Worm (Caenorhabditis elegans) whole organism, L4 larva: ENCODE results near the gene vdac-1.

Experiments
- F37D6.2 ChIP-seq: sonication (generic microtip); optimal IDR thresholded peaks from 2 replicates; lab custom pipeline; 2016; ENCODE audit warnings: mild to moderate bottlenecking, missing genetic modification characterization, missing compliant biosample characterization
- F49E8.2 ChIP-seq: sonication (generic microtip); optimal IDR thresholded peaks from 2 replicates; lab custom pipeline; 2016; ENCODE audit warnings: missing compliant biosample characterization, mild to moderate bottlenecking, missing genetic modification characterization, borderline replicate concordance
- T20F7.1 ChIP-seq: fragments of 200-800 bp; sonication (Bioruptor generic); optimal IDR thresholded peaks from 2 replicates; lab custom pipeline; 2018; ENCODE audit warnings: mild to moderate bottlenecking, missing genetic modification characterization, missing compliant biosample characterization
- T26A8.4 ChIP-seq: fragments of 200-800 bp; sonication (Bioruptor generic); IDR thresholded peaks from 2 replicates; pipeline ENCODE4 v1.3.6; 2022; ENCODE audit warnings: missing genetic modification characterization, missing compliant biosample characterization
- Y105C5A.15 ChIP-seq: fragments of 200-800 bp; sonication (Bioruptor generic); IDR thresholded peaks from 2 replicates; pipeline ENCODE4 v1.3.6; 2022; ENCODE audit warnings: missing genetic modification characterization, missing compliant biosample characterization
- Y5F2A.4 ChIP-seq: fragments of 200-800 bp; sonication (Bioruptor generic); optimal IDR thresholded peaks from 2 replicates; lab custom pipeline; 2018; ENCODE audit warnings: mild to moderate bottlenecking, missing genetic modification characterization, missing compliant biosample characterization
- ZK337.2 ChIP-seq: fragments of 200-800 bp; sonication (Bioruptor generic); IDR thresholded peaks from 2 replicates; pipeline ENCODE4 v1.3.6; 2022; ENCODE audit warnings: missing genetic modification reagents, missing genetic modification characterization, missing compliant biosample characterization
- ZK546.5 ChIP-seq, 2 experiments: sonication (generic microtip); optimal IDR thresholded peaks; 2 replicates each; lab custom pipeline; 2017; ENCODE audit warnings: missing biosample characterization in 2 of 2, missing genetic modification characterization in 2 of 2
- aha-1 ChIP-seq: fragments of 150-350 bp; peaks from one replicate; lab custom pipeline; 2014; ENCODE audit warnings: missing biosample characterization, missing genetic modification characterization
- aly-2 ChIP-seq: sonication (generic microtip); optimal IDR thresholded peaks from 2 replicates; lab custom pipeline; 2018; ENCODE audit warnings: missing biosample characterization, missing genetic modification characterization
- ama-1 ChIP-seq: fragments of 150-350 bp; optimal IDR thresholded peaks from 2 replicates; lab custom pipeline; 2014; ENCODE audit warnings: inconsistent platforms, mixed read lengths
- attf-4 ChIP-seq: sonication (generic microtip); optimal IDR thresholded peaks from 3 replicates; lab custom pipeline; 2017; ENCODE audit warnings: missing biosample characterization, missing genetic modification characterization
- ceh-28 ChIP-seq: fragments of 150-350 bp; optimal IDR thresholded peaks from 2 replicates; lab custom pipeline; 2014; ENCODE audit warnings: missing biosample characterization, missing genetic modification reagents, missing genetic modification characterization
- ceh-32 ChIP-seq: sonication (generic microtip); optimal IDR thresholded peaks from 2 replicates; lab custom pipeline; 2016; ENCODE audit warnings: mild to moderate bottlenecking, missing genetic modification characterization, missing compliant biosample characterization; ENCODE audit not compliant: poor library complexity
- ceh-44 ChIP-seq: fragments of 200-800 bp; sonication (Bioruptor generic); IDR thresholded peaks from 2 replicates; pipeline ENCODE4 v1.3.6; 2022; ENCODE audit warnings: missing genetic modification reagents, missing genetic modification characterization, missing compliant biosample characterization
- daf-19 ChIP-seq: fragments of 200-800 bp; sonication (Bioruptor generic); conservative IDR thresholded peaks from 2 replicates; pipeline ENCODE4 v1.3.6; 2022; ENCODE audit warnings: missing genetic modification characterization, missing compliant biosample characterization
- daf-8 ChIP-seq: fragments of 200-800 bp; sonication (Bioruptor generic); IDR thresholded peaks from 2 replicates; pipeline ENCODE4 v1.3.6; 2022; ENCODE audit warnings: missing genetic modification characterization, missing compliant biosample characterization
- dpl-1 ChIP-seq: fragments of 150-350 bp; optimal IDR thresholded peaks from 2 replicates; lab custom pipeline; 2014; ENCODE audit warnings: missing biosample characterization, missing genetic modification reagents, missing genetic modification characterization
- duxl-1 ChIP-seq: sonication (generic microtip); optimal IDR thresholded peaks from 2 replicates; lab custom pipeline; 2016; ENCODE audit warnings: mild to moderate bottlenecking, missing genetic modification characterization, moderate library complexity, missing compliant biosample characterization; ENCODE audit not compliant: poor library complexity
- egl-27 ChIP-seq: sonication (generic microtip); optimal IDR thresholded peaks from 3 replicates; lab custom pipeline; 2017; ENCODE audit warnings: missing biosample characterization, missing genetic modification reagents, missing genetic modification characterization
- fkh-10 ChIP-seq: fragments of 150-350 bp; optimal IDR thresholded peaks from 2 replicates; lab custom pipeline; 2014; ENCODE audit warnings: missing biosample characterization, missing genetic modification reagents, missing genetic modification characterization
- hlh-11 ChIP-seq: fragments of 200-800 bp; sonication (Bioruptor generic); optimal IDR thresholded peaks from 2 replicates; lab custom pipeline; 2018; ENCODE audit warnings: mild to moderate bottlenecking, missing genetic modification characterization, missing compliant biosample characterization
- hmg-1.1 ChIP-seq: fragments of 200-800 bp; sonication (Bioruptor generic); IDR thresholded peaks from 2 replicates; pipeline ENCODE4 v1.3.6; 2022; ENCODE audit warnings: missing genetic modification reagents, missing genetic modification characterization, missing compliant biosample characterization
- lim-7 ChIP-seq: fragments of 200-800 bp; sonication (Bioruptor generic); IDR thresholded peaks from 2 replicates; pipeline ENCODE4 v1.3.6; 2022; ENCODE audit warnings: missing genetic modification characterization, missing compliant biosample characterization
- lin-29 ChIP-seq: fragments of 200-800 bp; sonication (Bioruptor generic); IDR thresholded peaks from 2 replicates; pipeline ENCODE4 v1.3.6; 2022; ENCODE audit warnings: missing genetic modification reagents, missing genetic modification characterization, missing compliant biosample characterization
- lin-38 ChIP-seq: fragments of 200-800 bp; sonication (Bioruptor generic); IDR thresholded peaks from 2 replicates; pipeline ENCODE4 v1.3.6; 2022; ENCODE audit warnings: missing genetic modification reagents, missing genetic modification characterization, missing compliant biosample characterization
- lin-39 ChIP-seq: fragments of 150-350 bp; optimal IDR thresholded peaks from 2 replicates; lab custom pipeline; 2014; ENCODE audit warnings: missing biosample characterization, missing genetic modification reagents, missing genetic modification characterization
- lir-3 ChIP-seq: sonication (generic microtip); optimal IDR thresholded peaks from 2 replicates; lab custom pipeline; 2016; ENCODE audit warnings: mild to moderate bottlenecking, missing genetic modification characterization, missing compliant biosample characterization
- madf-9 ChIP-seq: fragments of 200-800 bp; sonication (Bioruptor generic); conservative IDR thresholded peaks from 2 replicates; pipeline ENCODE4 v1.3.6; 2022; ENCODE audit warnings: missing genetic modification reagents, missing genetic modification characterization, missing compliant biosample characterization
- mes-2 ChIP-seq: sonication (generic microtip); optimal IDR thresholded peaks from 2 replicates; lab custom pipeline; 2016; ENCODE audit warnings: missing genotype, mild to moderate bottlenecking, missing genetic modification characterization, missing compliant biosample characterization; ENCODE audit not compliant: poor library complexity, severe bottlenecking
- mxl-3 ChIP-seq: fragments of 200-800 bp; sonication (Bioruptor generic); optimal IDR thresholded peaks from 2 replicates; lab custom pipeline; 2018; ENCODE audit warnings: mild to moderate bottlenecking, missing genetic modification characterization, missing compliant biosample characterization
- nhr-111 ChIP-seq: fragments of 200-800 bp; sonication (Bioruptor generic); optimal IDR thresholded peaks from 2 replicates; lab custom pipeline; 2018; ENCODE audit warnings: mild to moderate bottlenecking, missing genetic modification characterization, missing compliant biosample characterization
- nhr-6 ChIP-seq: fragments of 150-350 bp; optimal IDR thresholded peaks from 2 replicates; lab custom pipeline; 2014; ENCODE audit warnings: missing biosample characterization, missing genetic modification characterization
- nhr-76 ChIP-seq: fragments of 150-350 bp; optimal IDR thresholded peaks from 2 replicates; lab custom pipeline; 2014; ENCODE audit warnings: missing biosample characterization, missing genetic modification characterization
- nhr-77 ChIP-seq: fragments of 150-350 bp; optimal IDR thresholded peaks from 2 replicates; lab custom pipeline; 2014; ENCODE audit warnings: missing biosample characterization, missing genetic modification characterization
- pqm-1 ChIP-seq: sonication (generic microtip); optimal IDR thresholded peaks from 2 replicates; lab custom pipeline; 2017; ENCODE audit warnings: missing biosample characterization, missing genetic modification characterization
- snpc-1.2 ChIP-seq: fragments of 200-800 bp; sonication (Bioruptor generic); IDR thresholded peaks from 2 replicates; pipeline ENCODE4 v1.3.6; 2022; ENCODE audit warnings: missing genetic modification reagents, missing genetic modification characterization, missing compliant biosample characterization
- snpc-4 ChIP-seq: fragments of 150-350 bp; optimal IDR thresholded peaks from 2 replicates; lab custom pipeline; 2014; ENCODE audit warnings: missing biosample characterization, missing genetic modification characterization
- spr-3 ChIP-seq: fragments of 200-800 bp; sonication (Bioruptor generic); optimal IDR thresholded peaks from 2 replicates; lab custom pipeline; 2018; ENCODE audit warnings: mild to moderate bottlenecking, missing genetic modification characterization, missing compliant biosample characterization
- unc-39 ChIP-seq: sonication (generic microtip); optimal IDR thresholded peaks from 2 replicates; lab custom pipeline; 2017; ENCODE audit warnings: missing biosample characterization, missing genetic modification characterization
- unc-62 ChIP-seq, 3 experiments: fragments of 150-350 bp in 1 of 3; sonication (generic microtip); optimal IDR thresholded peaks in 2 of 3; peaks in 1 of 3; 1 replicate in 1 of 3; 2 replicates in 2 of 3; lab custom pipeline; 2014 to 2017; ENCODE audit warnings: missing biosample characterization in 3 of 3, missing genetic modification characterization in 3 of 3, missing genetic modification reagents in 3 of 3, missing genotype in 1 of 3
- vab-7 ChIP-seq: fragments of 200-800 bp; sonication (Bioruptor generic); IDR thresholded peaks from 2 replicates; pipeline ENCODE4 v1.3.6; 2022; ENCODE audit warnings: missing genetic modification reagents, missing genetic modification characterization, missing compliant biosample characterization
- zfp-3 ChIP-seq: fragments of 200-800 bp; sonication (Bioruptor generic); conservative IDR thresholded peaks from 2 replicates; pipeline ENCODE4 v1.3.6; 2022; ENCODE audit warnings: missing genetic modification reagents, missing genetic modification characterization, missing compliant biosample characterization
- ztf-11 ChIP-seq: fragments of 150-350 bp; optimal IDR thresholded peaks from 2 replicates; lab custom pipeline; 2014; ENCODE audit warnings: missing biosample characterization, missing genetic modification characterization

Gene vdac-1

DNA sequence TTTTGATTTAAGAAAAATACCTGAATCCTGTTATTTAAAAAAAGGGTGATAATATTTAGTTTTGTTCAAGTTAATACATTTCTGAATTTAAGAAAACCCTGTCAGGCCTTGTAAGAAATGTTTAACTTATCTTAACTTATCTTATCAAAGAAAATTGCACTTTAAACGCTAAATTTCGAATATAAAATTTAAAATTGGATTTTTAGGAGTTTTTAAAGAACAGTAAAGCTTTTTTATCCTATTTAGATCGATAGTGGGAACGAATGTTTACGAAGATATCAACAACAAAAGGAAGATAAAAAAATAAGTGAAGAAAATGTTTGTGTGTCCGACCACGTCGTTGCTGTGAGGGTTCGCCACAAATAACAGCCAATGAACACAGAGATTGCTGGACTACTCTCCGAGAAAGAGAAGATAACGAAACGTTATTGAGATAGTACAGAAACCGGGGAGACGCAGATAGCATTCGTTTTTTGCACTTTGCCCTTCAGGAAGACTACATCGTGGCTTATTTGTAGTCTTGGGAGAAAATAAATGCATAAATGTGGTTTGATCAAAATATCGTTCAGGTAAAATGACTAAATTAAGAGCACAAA is 45.4 kb upstream of the vdac-1 start, which contains the start of gene dif-1 (continued):
- TF ChIP-seq snpc-4 (tag; lab: Kevin White, UChicago), result no peak
- no peak for TF ChIP-seq ceh-28
- no peak for TF ChIP-seq duxl-1 (tag; lab: Kevin White, UChicago)
- peak; percentile 45 for TF ChIP-seq ama-1
- no peak for TF ChIP-seq F49E8.2 (tag; lab: Kevin White, UChicago)
- no peak for TF ChIP-seq unc-39 (tag; lab: Kevin White, UChicago)
- TF ChIP-seq lin-29 (GFP tag; lab: Robert Waterston, UW), result no peak
- no peak for TF ChIP-seq fkh-10 (GFP tag; lab: Kevin White, UChicago)
- TF ChIP-seq snpc-1.2 (GFP tag; lab: Robert Waterston, UW), result no peak
- TF ChIP-seq hlh-11 (tag; lab: Kevin White, UChicago), result peak; percentile 73
- no peak for TF ChIP-seq ztf-11
- peak; percentile 58 for TF ChIP-seq pqm-1 (tag; lab: Kevin White, UChicago)
- no peak for TF ChIP-seq nhr-6 (tag; lab: Kevin White, UChicago)
- TF ChIP-seq daf-19 (GFP tag; lab: Robert Waterston, UW), result no peak
- no peak for TF ChIP-seq madf-9 (GFP tag; lab: Robert Waterston, UW)
- no peak for TF ChIP-seq Y105C5A.15 (GFP tag; lab: Robert Waterston, UW)
- no peak for TF ChIP-seq aha-1 (tag; lab: Kevin White, UChicago)
- TF ChIP-seq ZK546.5 (tag; optimal IDR thresholded peaks at IDR 0.05; lab: Kevin White, UChicago), result no peak
- TF ChIP-seq mxl-3 (GFP tag; lab: Kevin White, UChicago), result peak; percentile 44
- TF ChIP-seq ceh-32 (tag; lab: Kevin White, UChicago), result no peak
- TF ChIP-seq daf-8 (GFP tag; lab: Robert Waterston, UW), result no peak
- no peak for TF ChIP-seq spr-3 (GFP tag; lab: Kevin White, UChicago)
- no peak for TF ChIP-seq dpl-1 (GFP tag; lab: Kevin White, UChicago)
- TF ChIP-seq hmg-1.1 (GFP tag; lab: Robert Waterston, UW), result no peak
- TF ChIP-seq aly-2 (tag; lab: Kevin White, UChicago), result no peak
- no peak for TF ChIP-seq nhr-111 (GFP tag; lab: Kevin White, UChicago)
- no peak for TF ChIP-seq lir-3 (tag; lab: Kevin White, UChicago)
- TF ChIP-seq lin-38 (GFP tag; lab: Robert Waterston, UW), result peak; percentile 48
- TF ChIP-seq zfp-3 (GFP tag; lab: Robert Waterston, UW), result no peak
- TF ChIP-seq nhr-76, result no peak
- TF ChIP-seq F37D6.2, result no peak
- TF ChIP-seq ZK337.2 (GFP tag; lab: Robert Waterston, UW), result no peak
- TF ChIP-seq lim-7 (GFP tag; lab: Robert Waterston, UW), result no peak

DNA sequence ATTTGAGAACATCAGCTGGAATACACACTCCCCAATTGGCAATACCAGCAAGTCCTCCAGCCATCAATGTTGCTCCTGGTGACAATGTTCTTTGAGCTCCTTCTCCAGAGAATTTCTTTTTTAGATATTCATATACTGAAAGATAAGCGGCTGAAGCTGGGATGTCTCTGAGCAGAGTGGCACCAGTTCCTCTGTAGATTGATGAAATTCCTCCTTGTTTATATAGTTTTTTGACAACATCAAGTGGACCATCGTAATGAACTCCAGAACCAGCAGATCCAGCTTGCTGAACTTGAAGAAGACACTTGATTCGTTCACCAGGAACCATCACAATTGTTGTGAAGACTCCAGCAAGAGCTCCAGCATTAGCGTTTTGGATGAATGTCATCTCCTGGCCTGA is 44.4 kb upstream of the vdac-1 start:
- no peak for TF ChIP-seq T26A8.4 (GFP tag; lab: Robert Waterston, UW)
- no peak for TF ChIP-seq Y5F2A.4 (GFP tag; lab: Kevin White, UChicago)
- TF ChIP-seq aha-1 (tag; lab: Kevin White, UChicago), result peak; percentile 70
- TF ChIP-seq unc-62 (GFP tag; optimal IDR thresholded peaks at IDR 0.05 in 1 of 2; lab: Kevin White, UChicago), result peak in 1 of 2 experiments; percentile 74
- no peak for TF ChIP-seq unc-62 (tag; optimal IDR thresholded peaks at IDR 0.05; lab: Kevin White, UChicago)
- TF ChIP-seq lin-39, result no peak
- TF ChIP-seq ZK337.2 (GFP tag; lab: Robert Waterston, UW), result no peak
- TF ChIP-seq attf-4 (tag; lab: Kevin White, UChicago), result no peak
- no peak for TF ChIP-seq egl-27
- no peak for TF ChIP-seq F37D6.2
- TF ChIP-seq T20F7.1 (GFP tag; lab: Kevin White, UChicago), result no peak
- no peak for TF ChIP-seq nhr-77 (tag; lab: Kevin White, UChicago)
- TF ChIP-seq mes-2 (tag; lab: Kevin White, UChicago), result no peak
- no peak for TF ChIP-seq vab-7
- no peak for TF ChIP-seq ceh-44 (GFP tag; lab: Robert Waterston, UW)
- TF ChIP-seq, all 104 proteins: peak for 2
